Fruit fly (Drosophila melanogaster) whole organism: ENCODE measurements around the gene CG7402.

ENCODE experiments used
- Dll ChIP-seq: fragments of >200 bp; optimal IDR thresholded peaks from 2 replicates; lab custom pipeline; 2017
- pan ChIP-seq: fragments of >200 bp; optimal IDR thresholded peaks from 2 replicates; lab custom pipeline; 2017
- psq ChIP-seq: fragments of >200 bp; optimal IDR thresholded peaks from 2 replicates; lab custom pipeline; 2017
- usp ChIP-seq: fragments of >200 bp; optimal IDR thresholded peaks from 2 replicates; lab custom pipeline; 2017; ENCODE audit warnings: missing biosample characterization, missing genetic modification characterization, mixed read lengths

- TF ChIP-seq usp (GFP tag; lab: Kevin White, UChicago) (no peak), pan (lab: Kevin White, UChicago) (no peak), psq (lab: Kevin White, UChicago) (no peak), Dll (lab: Kevin White, UChicago) (no peak)
These were observed 30.4 kb downstream of the CG7402 start for dm6 chr3L:17917687-17918434.
